Fruit fly (Drosophila melanogaster) whole organism, larva: Measurements from ENCODE around the gene pan.

Source experiments
- noc ChIP-seq: fragments of 200-800 bp; sonication (Bioruptor generic); optimal IDR thresholded peaks from 3 replicates; lab custom pipeline; 2019; ENCODE audit warnings: missing biosample characterization, mild to moderate bottlenecking, missing genetic modification characterization, moderate library complexity

The pan gene

dm6 chr4:67063-67684 lies 2.0 kb upstream of the pan start, which contains the start of gene RpS3A:
Gene RpS3A, minus strand, starts transcription at chr4:67207.
- TF ChIP-seq noc (tag; lab: Kevin White, UChicago) = peak; percentile 67

dm6 chr4:68184-68948 lies 760 bp upstream of the pan start:
- TF ChIP-seq noc (tag; lab: Kevin White, UChicago) = no peak

- TF ChIP-seq noc (tag; lab: Kevin White, UChicago) = no peak
Measured at dm6 chr4:70127-70904, 1.2 kb downstream of the pan start.

dm6 chr4:76157-76556 lies 7.0 kb downstream of the pan start:
- TF ChIP-seq noc (tag; lab: Kevin White, UChicago) = no peak

- no peak for TF ChIP-seq noc (tag; lab: Kevin White, UChicago)
Measured at dm6 chr4:84868-85267, 15.7 kb downstream of the pan start.

dm6 chr4:87278-87677 lies 18.2 kb downstream of the pan start:
- no peak for TF ChIP-seq noc (tag; lab: Kevin White, UChicago)

- no peak for TF ChIP-seq noc (tag; lab: Kevin White, UChicago)
Measured at dm6 chr4:89709-90108, 20.6 kb downstream of the pan start.

- no peak for TF ChIP-seq noc (tag; lab: Kevin White, UChicago)
Measured at dm6 chr4:92000-92399, 22.9 kb downstream of the pan start.

dm6 chr4:102155-102554 lies 33.0 kb downstream of the pan start:
- TF ChIP-seq noc (tag; lab: Kevin White, UChicago) = no peak

dm6 chr4:128884-129457 lies 59.8 kb downstream of the pan start:
- no peak for TF ChIP-seq noc (tag; lab: Kevin White, UChicago)

dm6 chr4:129644-130272 lies 60.6 kb downstream of the pan start, which contains the start of gene Ank:
Gene Ank, minus strand, starts transcription at chr4:129849.
- TF ChIP-seq noc (tag; lab: Kevin White, UChicago) = no peak

dm6 chr4:130558-130957 lies 61.4 kb downstream of the pan start:
- TF ChIP-seq noc (tag; lab: Kevin White, UChicago) = no peak

- TF ChIP-seq noc (tag; lab: Kevin White, UChicago) = no peak
Measured at dm6 chr4:130990-131389, 61.9 kb downstream of the pan start.

dm6 chr4:131958-132623 lies 63.0 kb downstream of the pan start, which contains the start of gene anne:
Gene anne, plus strand, starts transcription at chr4:132220.
- TF ChIP-seq noc (tag; lab: Kevin White, UChicago) = no peak

- TF ChIP-seq noc (tag; lab: Kevin White, UChicago) = no peak
Measured at dm6 chr4:135953-136352, 66.8 kb downstream of the pan start.
